Fruit fly (Drosophila melanogaster) S2 (cell line): Measurements from ENCODE around the gene CG4955.

Experiments used
- CG8478 ChIP-seq: fragments of >200 bp; optimal IDR thresholded peaks from 2 replicates; lab custom pipeline; 2018
- CTCF ChIP-seq, 2 experiments: fragments of >200 bp; optimal IDR thresholded peaks; 2 replicates each; lab custom pipeline; 2018

Gene CG4955

dm6 chrX:17081147-17081546 is at the start of gene CG4955:
CG4955 (plus strand) TSS chrX:17081447.
- TF ChIP-seq CTCF (optimal IDR thresholded peaks at IDR 0.05; lab: Kevin White, UChicago) (no peak), CG8478 (lab: Kevin White, UChicago) (no peak)

dm6 chrX:17047730-17048577 is 33.3 kb upstream of the CG4955 start:
- TF ChIP-seq CTCF (optimal IDR thresholded peaks at IDR 0.05; lab: Kevin White, UChicago) (no peak), CG8478 (lab: Kevin White, UChicago) (no peak)

- TF ChIP-seq CTCF (optimal IDR thresholded peaks at IDR 0.05; lab: Kevin White, UChicago) (no peak), CG8478 (lab: Kevin White, UChicago) (no peak)
Measured at dm6 chrX:17066632-17067031, 14.6 kb upstream of the CG4955 start, which contains the start of gene CG45002. CG45002 (minus strand) TSS chrX:17066732.

dm6 chrX:17068423-17068822 is 12.8 kb upstream of the CG4955 start, which contains the start of gene CG43077:
CG43077 (minus strand) TSS chrX:17068523.
- TF ChIP-seq CTCF (optimal IDR thresholded peaks at IDR 0.05; lab: Kevin White, UChicago) = no peak
- TF ChIP-seq CG8478 (lab: Kevin White, UChicago) = no peak

- no peak for TF ChIP-seq CG8478 (lab: Kevin White, UChicago)
Measured at dm6 chrX:17076449-17077289, 4.6 kb upstream of the CG4955 start.

dm6 chrX:17077290-17078138 is 3.7 kb upstream of the CG4955 start, which contains the start of gene wcy:
wcy (minus strand) TSS chrX:17077897.
- TF ChIP-seq CG8478 (lab: Kevin White, UChicago) (no peak), CTCF (optimal IDR thresholded peaks at IDR 0.05; lab: Kevin White, UChicago) (peak; percentile 95 to 98)

- no peak for TF ChIP-seq CG8478 (lab: Kevin White, UChicago)
- TF ChIP-seq CTCF (optimal IDR thresholded peaks at IDR 0.05; lab: Kevin White, UChicago) = no peak
Measured at dm6 chrX:17078139-17078977, 2.9 kb upstream of the CG4955 start, which contains the start of gene CG4949. CG4949 (plus strand) TSS chrX:17078836.

- TF ChIP-seq CG8478 (lab: Kevin White, UChicago) = no peak
- no peak for TF ChIP-seq CTCF (optimal IDR thresholded peaks at IDR 0.05; lab: Kevin White, UChicago)
Measured at dm6 chrX:17087575-17087974, 6.3 kb downstream of the CG4955 start, which contains the start of gene CG8945. CG8945 (minus strand) TSS chrX:17087675.

- TF ChIP-seq CG8478 (lab: Kevin White, UChicago) = no peak
- TF ChIP-seq CTCF (optimal IDR thresholded peaks at IDR 0.05; lab: Kevin White, UChicago) = no peak
Measured at dm6 chrX:17090585-17090984, 9.3 kb downstream of the CG4955 start.

dm6 chrX:17091062-17091904 is 10.0 kb downstream of the CG4955 start, which contains the start of the genes CG16700 and CG4991:
CG16700 (plus strand) TSS chrX:17091854.
CG4991 (plus strand) TSS chrX:17091854.
- TF ChIP-seq CG8478 (lab: Kevin White, UChicago) (no peak), CTCF (optimal IDR thresholded peaks at IDR 0.05; lab: Kevin White, UChicago) (peak; percentile 78 to 87)

- no peak for TF ChIP-seq CTCF (optimal IDR thresholded peaks at IDR 0.05; lab: Kevin White, UChicago)
- no peak for TF ChIP-seq CG8478 (lab: Kevin White, UChicago)
Measured at dm6 chrX:17093431-17093830, 12.2 kb downstream of the CG4955 start.

- TF ChIP-seq CTCF (optimal IDR thresholded peaks at IDR 0.05; lab: Kevin White, UChicago) (no peak), CG8478 (lab: Kevin White, UChicago) (no peak)
Measured at dm6 chrX:17093900-17094446, 12.7 kb downstream of the CG4955 start.
